Fruit fly (Drosophila melanogaster) whole organism, embryonic: ENCODE data around the gene CG32568.

Experiments
- Atf3 ChIP-seq: fragments of 200-800 bp; sonication (Bioruptor generic); optimal IDR thresholded peaks from 3 replicates; lab custom pipeline; 2016; ENCODE audit warnings: missing biosample characterization, missing genetic modification characterization
- CG10654 ChIP-seq: fragments of 200-800 bp; sonication (Bioruptor generic); optimal IDR thresholded peaks from 2 replicates; lab custom pipeline; 2016; ENCODE audit warnings: missing biosample characterization, missing genetic modification characterization
- CG11695 ChIP-seq: fragments of 200-800 bp; sonication (Bioruptor generic); IDR thresholded peaks from 3 replicates; pipeline ENCODE4 v1.3.6; 2022; ENCODE audit warnings: missing biosample characterization, missing genetic modification characterization
- CG12219 ChIP-seq: fragments of 200-800 bp; sonication (Bioruptor generic); optimal IDR thresholded peaks from 3 replicates; lab custom pipeline; 2018; ENCODE audit warnings: missing biosample characterization, mild to moderate bottlenecking, missing genetic modification characterization
- CG12391 ChIP-seq: fragments of 200-800 bp; sonication (Bioruptor generic); optimal IDR thresholded peaks from 3 replicates; lab custom pipeline; 2018; ENCODE audit warnings: missing biosample characterization, mild to moderate bottlenecking, missing genetic modification characterization, moderate library complexity
- CG14050 ChIP-seq: fragments of 200-800 bp; sonication (Bioruptor generic); IDR thresholded peaks from 3 replicates; pipeline ENCODE4 v1.3.6; 2022; ENCODE audit warnings: missing biosample characterization, missing genetic modification characterization
- CG14965 ChIP-seq: fragments of 200-800 bp; sonication (Bioruptor generic); optimal IDR thresholded peaks from 2 replicates; lab custom pipeline; 2016; ENCODE audit warnings: missing biosample characterization, missing genetic modification characterization, borderline replicate concordance
- CG15479 ChIP-seq: fragments of 200-800 bp; sonication (Bioruptor generic); optimal IDR thresholded peaks from 3 replicates; lab custom pipeline; 2019; ENCODE audit warnings: missing biosample characterization, mild to moderate bottlenecking, missing genetic modification characterization, moderate library complexity
- CG16813 ChIP-seq: fragments of 200-800 bp; sonication (Bioruptor generic); IDR thresholded peaks from 3 replicates; pipeline ENCODE4 v1.3.6; 2022; ENCODE audit warnings: missing biosample characterization, missing genetic modification characterization; ENCODE audit not compliant: partially characterized antibody
- CG2120 ChIP-seq: fragments of 200-800 bp; sonication (Bioruptor generic); optimal IDR thresholded peaks from 3 replicates; lab custom pipeline; 2016; ENCODE audit warnings: missing biosample characterization, missing genetic modification characterization
- CG3065 ChIP-seq: fragments of 200-800 bp; sonication (Bioruptor generic); optimal IDR thresholded peaks from 2 replicates; lab custom pipeline; 2016; ENCODE audit warnings: missing biosample characterization, missing genetic modification characterization
- CG32772 ChIP-seq: fragments of 200-800 bp; sonication (Bioruptor generic); IDR thresholded peaks from 2 replicates; pipeline ENCODE4 v1.3.6; 2022; ENCODE audit warnings: missing biosample characterization, missing genetic modification characterization
- CG4424 ChIP-seq: fragments of 200-800 bp; sonication (Bioruptor generic); optimal IDR thresholded peaks from 3 replicates; lab custom pipeline; 2016; ENCODE audit warnings: missing biosample characterization, missing genetic modification characterization
- CG4617 ChIP-seq: fragments of 200-800 bp; sonication (Bioruptor generic); optimal IDR thresholded peaks from 3 replicates; lab custom pipeline; 2016; ENCODE audit warnings: missing biosample characterization, missing genetic modification characterization, borderline replicate concordance
- CG4730 ChIP-seq: fragments of 200-800 bp; sonication (Bioruptor generic); IDR thresholded peaks from 2 replicates; pipeline ENCODE4 v1.3.6; 2022; ENCODE audit warnings: missing biosample characterization, missing genetic modification characterization
- CG8089 ChIP-seq: fragments of 200-800 bp; sonication (Bioruptor generic); optimal IDR thresholded peaks from 3 replicates; lab custom pipeline; 2016; ENCODE audit warnings: missing biosample characterization, missing genetic modification characterization
- CG8290 ChIP-seq, 3 experiments: fragments of 200-800 bp; sonication (Bioruptor generic); optimal IDR thresholded peaks; 2 replicates each; lab custom pipeline; 2016 to 2019; ENCODE audit warnings: missing biosample characterization in 3 of 3, missing genetic modification characterization in 3 of 3, mild to moderate bottlenecking in 2 of 3, moderate library complexity in 1 of 3
- D ChIP-seq, 2 experiments: fragments of 200-800 bp in 1 of 2; fragments of >200 bp in 1 of 2; sonication (Bioruptor generic) in 1 of 2; optimal IDR thresholded peaks; 2 replicates in 1 of 2; 3 replicates in 1 of 2; lab custom pipeline; 2017; ENCODE audit warnings: mild to moderate bottlenecking in 1 of 2, missing biosample characterization in 1 of 2, missing genetic modification characterization in 1 of 2, missing genetic modification reagents in 1 of 2
- Dad ChIP-seq: fragments of 200-800 bp; sonication (Bioruptor generic); optimal IDR thresholded peaks from 3 replicates; lab custom pipeline; 2016; ENCODE audit warnings: missing biosample characterization, missing genetic modification characterization
- Fer1 ChIP-seq: fragments of 200-800 bp; sonication (Bioruptor generic); optimal IDR thresholded peaks from 2 replicates; lab custom pipeline; 2017; ENCODE audit warnings: missing biosample characterization, mild to moderate bottlenecking, missing genetic modification characterization
- Hey ChIP-seq: fragments of 200-800 bp; sonication (Bioruptor generic); optimal IDR thresholded peaks from 3 replicates; lab custom pipeline; 2018; ENCODE audit warnings: missing biosample characterization, mild to moderate bottlenecking, missing genetic modification characterization
- HmgD ChIP-seq: fragments of 200-800 bp; sonication (Bioruptor generic); optimal IDR thresholded peaks from 3 replicates; lab custom pipeline; 2016; ENCODE audit warnings: missing biosample characterization, missing genetic modification characterization
- Hmr ChIP-seq: fragments of 200-800 bp; sonication (Bioruptor generic); optimal IDR thresholded peaks from 3 replicates; lab custom pipeline; 2017; ENCODE audit warnings: mild to moderate bottlenecking, missing biosample characterization, missing genetic modification reagents, missing genetic modification characterization
- Hsf ChIP-seq: fragments of 200-800 bp; sonication (Bioruptor generic); optimal IDR thresholded peaks from 3 replicates; lab custom pipeline; 2016; ENCODE audit warnings: missing biosample characterization, missing genetic modification characterization
- Lpt ChIP-seq: fragments of >200 bp; optimal IDR thresholded peaks from 2 replicates; lab custom pipeline; 2018; ENCODE audit warnings: missing biosample characterization, missing genetic modification characterization
- Optix ChIP-seq: fragments of 200-800 bp; sonication (Bioruptor generic); IDR thresholded peaks from 3 replicates; pipeline ENCODE4 v1.3.6; 2022; ENCODE audit warnings: missing biosample characterization, missing genetic modification characterization
- Scr ChIP-seq: fragments of 200-800 bp; sonication (Bioruptor generic); IDR thresholded peaks from 2 replicates; pipeline ENCODE4 v1.3.6; 2022; ENCODE audit warnings: missing biosample characterization, missing genetic modification characterization; ENCODE audit not compliant: partially characterized antibody
- Ssrp ChIP-seq: fragments of 200-800 bp; sonication (Bioruptor generic); optimal IDR thresholded peaks from 2 replicates; lab custom pipeline; 2018; ENCODE audit warnings: missing biosample characterization, mild to moderate bottlenecking, missing genetic modification characterization, moderate library complexity
- Tbp ChIP-seq: fragments of >200 bp; optimal IDR thresholded peaks from 2 replicates; lab custom pipeline; 2018; ENCODE audit warnings: missing biosample characterization, missing genetic modification characterization
- Trl ChIP-seq, 3 experiments: fragments of >200 bp in 2 of 3; fragments of 200-800 bp in 1 of 3; sonication (Bioruptor generic) in 1 of 3; optimal IDR thresholded peaks; 2 replicates in 1 of 3; 3 replicates in 2 of 3; lab custom pipeline; 2016 to 2017; ENCODE audit warnings: missing biosample characterization in 1 of 3, missing genetic modification characterization in 1 of 3
- ci ChIP-seq: fragments of 200-800 bp; sonication (Bioruptor generic); IDR thresholded peaks from 3 replicates; pipeline ENCODE4 v1.3.6; 2022; ENCODE audit warnings: missing biosample characterization, missing genetic modification characterization
- emc ChIP-seq: fragments of 200-800 bp; sonication (Bioruptor generic); optimal IDR thresholded peaks from 2 replicates; lab custom pipeline; 2016; ENCODE audit warnings: missing biosample characterization, missing genetic modification characterization
- fu2 ChIP-seq: fragments of 200-800 bp; sonication (Bioruptor generic); optimal IDR thresholded peaks from 2 replicates; lab custom pipeline; 2016; ENCODE audit warnings: missing biosample characterization, missing genetic modification characterization
- ham ChIP-seq: fragments of 200-800 bp; sonication (Bioruptor generic); IDR thresholded peaks from 2 replicates; pipeline ENCODE4 v1.3.6; 2022; ENCODE audit warnings: missing biosample characterization, missing genetic modification characterization
- insv ChIP-seq, 2 experiments: fragments of 200-800 bp; sonication (Bioruptor generic); optimal IDR thresholded peaks; 3 replicates each; lab custom pipeline; 2016 to 2018; ENCODE audit warnings: missing biosample characterization in 2 of 2, missing genetic modification characterization in 2 of 2
- jigr1 ChIP-seq: fragments of 200-800 bp; sonication (Bioruptor generic); IDR thresholded peaks from 3 replicates; pipeline ENCODE4 v1.3.6; 2022; ENCODE audit warnings: missing biosample characterization, missing genetic modification characterization
- kah ChIP-seq: fragments of 200-800 bp; sonication (Bioruptor generic); optimal IDR thresholded peaks from 2 replicates; lab custom pipeline; 2018; ENCODE audit warnings: missing biosample characterization, mild to moderate bottlenecking, missing genetic modification characterization
- nom ChIP-seq: fragments of 200-800 bp; sonication (Bioruptor generic); optimal IDR thresholded peaks from 2 replicates; lab custom pipeline; 2017; ENCODE audit warnings: missing biosample characterization, missing genetic modification characterization, mild to moderate bottlenecking, moderate library complexity, missing genetic modification reagents
- oc ChIP-seq: fragments of 200-800 bp; sonication (Bioruptor generic); optimal IDR thresholded peaks from 2 replicates; lab custom pipeline; 2018; ENCODE audit warnings: missing biosample characterization, mild to moderate bottlenecking, missing genetic modification characterization, moderate library complexity
- pb ChIP-seq: fragments of 200-800 bp; sonication (Bioruptor generic); optimal IDR thresholded peaks from 3 replicates; lab custom pipeline; 2016; ENCODE audit warnings: missing biosample characterization, missing genetic modification characterization
- ranshi ChIP-seq: fragments of 200-800 bp; sonication (Bioruptor generic); IDR thresholded peaks from 2 replicates; pipeline ENCODE4 v1.3.6; 2022; ENCODE audit warnings: missing biosample characterization, missing genetic modification characterization
- sd ChIP-seq: fragments of 200-800 bp; sonication (Bioruptor generic); optimal IDR thresholded peaks from 3 replicates; lab custom pipeline; 2018; ENCODE audit warnings: missing biosample characterization, mild to moderate bottlenecking, missing genetic modification characterization, moderate library complexity
- sens ChIP-seq: fragments of 200-800 bp; sonication (Bioruptor generic); peaks from one replicate; lab custom pipeline; 2016; ENCODE audit warnings: missing biosample characterization, missing genetic modification characterization
- sima ChIP-seq: fragments of 200-800 bp; sonication (Bioruptor generic); optimal IDR thresholded peaks from 2 replicates; lab custom pipeline; 2016; ENCODE audit warnings: missing biosample characterization, missing genetic modification characterization
- slou ChIP-seq: fragments of 200-800 bp; sonication (Bioruptor generic); optimal IDR thresholded peaks from 3 replicates; lab custom pipeline; 2016; ENCODE audit warnings: missing biosample characterization, missing genetic modification characterization
- sob ChIP-seq: fragments of 200-800 bp; sonication (Bioruptor generic); IDR thresholded peaks from 2 replicates; pipeline ENCODE4 v1.3.6; 2022; ENCODE audit warnings: missing biosample characterization, missing genetic modification characterization
- stc ChIP-seq: fragments of 200-800 bp; sonication (Bioruptor generic); IDR thresholded peaks from 2 replicates; pipeline ENCODE4 v1.3.6; 2022; ENCODE audit warnings: missing biosample characterization, missing genetic modification characterization
- tap ChIP-seq: fragments of 200-800 bp; optimal IDR thresholded peaks from 3 replicates; lab custom pipeline; 2019; ENCODE audit warnings: missing biosample characterization, mild to moderate bottlenecking, missing genetic modification characterization, moderate library complexity
- wek ChIP-seq: fragments of 200-800 bp; sonication (Bioruptor generic); optimal IDR thresholded peaks from 3 replicates; lab custom pipeline; 2018; ENCODE audit warnings: missing biosample characterization, mild to moderate bottlenecking, missing genetic modification characterization, moderate library complexity
- zf30C ChIP-seq: fragments of 200-800 bp; sonication (Bioruptor generic); optimal IDR thresholded peaks from 3 replicates; lab custom pipeline; 2018; ENCODE audit warnings: missing biosample characterization, mild to moderate bottlenecking, missing genetic modification characterization

Gene CG32568

dm6 chrX:16691440-16691839 lies 49.3 kb upstream of the CG32568 start (continued):
- TF ChIP-seq CG15479: no peak
- TF ChIP-seq Trl (optimal IDR thresholded peaks at IDR 0.05; lab: Kevin White, UChicago): no peak
- peak; percentile 90 for TF ChIP-seq Trl (GFP tag; optimal IDR thresholded peaks at IDR 0.05; lab: Kevin White, UChicago)
- no peak for TF ChIP-seq Lpt (GFP tag; lab: Kevin White, UChicago)
- TF ChIP-seq CG32772 (GFP tag; lab: Robert Waterston, UW): peak; percentile 83
- TF ChIP-seq zf30C (GFP tag; lab: Kevin White, UChicago): no peak
- no peak for TF ChIP-seq Tbp (GFP tag; lab: Kevin White, UChicago)
- peak; percentile 40 for TF ChIP-seq CG4617 (GFP tag; lab: Kevin White, UChicago)
- no peak for TF ChIP-seq D (optimal IDR thresholded peaks at IDR 0.05; lab: Kevin White, UChicago)
- TF ChIP-seq D (GFP tag; optimal IDR thresholded peaks at IDR 0.05; lab: Kevin White, UChicago): peak; percentile 88
- TF ChIP-seq stc (GFP tag; lab: Robert Waterston, UW): peak; percentile 87
- peak; percentile 86 for TF ChIP-seq Ssrp
- TF ChIP-seq ham (GFP tag; lab: Robert Waterston, UW): no peak
- no peak for TF ChIP-seq insv (GFP tag; optimal IDR thresholded peaks at IDR 0.05; lab: Kevin White, UChicago)
- peak; percentile 88 for TF ChIP-seq tap (tag; lab: Kevin White, UChicago)
- TF ChIP-seq kah (GFP tag; lab: Kevin White, UChicago): peak; percentile 66
- peak; percentile 69 for TF ChIP-seq sd
- peak; percentile 28 for TF ChIP-seq CG14965 (GFP tag; lab: Kevin White, UChicago)
- peak; percentile 87 for TF ChIP-seq Dad
- TF ChIP-seq CG12391 (tag; lab: Kevin White, UChicago): peak; percentile 87
- TF ChIP-seq CG4730 (GFP tag; lab: Robert Waterston, UW): peak; percentile 68
- peak; percentile 84 for TF ChIP-seq CG4424 (GFP tag; lab: Kevin White, UChicago)
- peak; percentile 65 for TF ChIP-seq CG3065 (GFP tag; lab: Kevin White, UChicago)
- peak; percentile 74 for TF ChIP-seq CG8089 (GFP tag; lab: Kevin White, UChicago)
- peak; percentile 63 for TF ChIP-seq slou (GFP tag; lab: Kevin White, UChicago)
- TF ChIP-seq Optix (GFP tag; lab: Robert Waterston, UW): peak; percentile 93
- peak; percentile 97 for TF ChIP-seq ci (GFP tag; lab: Robert Waterston, UW)
- peak; percentile 82 for TF ChIP-seq Atf3
- TF ChIP-seq Hsf (GFP tag; lab: Kevin White, UChicago): peak; percentile 86
- peak; percentile 65 for TF ChIP-seq fu2 (GFP tag; lab: Kevin White, UChicago)
- peak; percentile 74 for TF ChIP-seq wek
- no peak for TF ChIP-seq Scr (GFP tag; lab: Robert Waterston, UW)
- TF ChIP-seq sens (GFP tag; lab: Kevin White, UChicago): peak; percentile 98
- no peak for TF ChIP-seq nom (GFP tag; lab: Kevin White, UChicago)
- peak; percentile 85 for TF ChIP-seq oc (tag; lab: Kevin White, UChicago)
- peak; percentile 47 for TF ChIP-seq HmgD
- TF ChIP-seq CG16813 (GFP tag; lab: Robert Waterston, UW): no peak
- TF ChIP-seq CG8290 (GFP tag; optimal IDR thresholded peaks at IDR 0.05; lab: Kevin White, UChicago): peak; percentile 65
- TF ChIP-seq CG8290 (tag; optimal IDR thresholded peaks at IDR 0.05; lab: Kevin White, UChicago): peak in 1 of 2 experiments; percentile 88
- peak; percentile 76; the same call in 2 of the 3 replicates for TF ChIP-seq jigr1 (GFP tag; lab: Robert Waterston, UW)
- peak; percentile 86 for TF ChIP-seq CG12219 (GFP tag; lab: Kevin White, UChicago)
- TF ChIP-seq Hmr (GFP tag; lab: Kevin White, UChicago): peak; percentile 61
- peak; percentile 49 for TF ChIP-seq emc (GFP tag; lab: Kevin White, UChicago)
- peak; percentile 83 for TF ChIP-seq sob (GFP tag; lab: Robert Waterston, UW)
- peak; percentile 65 for TF ChIP-seq Fer1 (GFP tag; lab: Kevin White, UChicago)
- TF ChIP-seq ranshi (GFP tag; lab: Robert Waterston, UW): peak; percentile 87
- peak; percentile 86 for TF ChIP-seq pb (GFP tag; lab: Kevin White, UChicago)
- TF ChIP-seq CG2120: peak; percentile 67
- peak; percentile 85 for TF ChIP-seq CG14050 (GFP tag; lab: Robert Waterston, UW)
- peak; percentile 84 for TF ChIP-seq CG10654 (GFP tag; lab: Kevin White, UChicago)
- TF ChIP-seq CG11695 (GFP tag; lab: Robert Waterston, UW): peak; percentile 83
- TF ChIP-seq sima (GFP tag; lab: Kevin White, UChicago): peak; percentile 48
- peak; percentile 20 for TF ChIP-seq Hey (tag; lab: Kevin White, UChicago)
